Worm (Caenorhabditis elegans): ENCODE data around the gene math-45.
"Not testable (repeated sequence)": the region's sequence is repeated elsewhere in the genome, so short reads cannot be mapped to it uniquely, and the experiment has no call there.

DNA sequence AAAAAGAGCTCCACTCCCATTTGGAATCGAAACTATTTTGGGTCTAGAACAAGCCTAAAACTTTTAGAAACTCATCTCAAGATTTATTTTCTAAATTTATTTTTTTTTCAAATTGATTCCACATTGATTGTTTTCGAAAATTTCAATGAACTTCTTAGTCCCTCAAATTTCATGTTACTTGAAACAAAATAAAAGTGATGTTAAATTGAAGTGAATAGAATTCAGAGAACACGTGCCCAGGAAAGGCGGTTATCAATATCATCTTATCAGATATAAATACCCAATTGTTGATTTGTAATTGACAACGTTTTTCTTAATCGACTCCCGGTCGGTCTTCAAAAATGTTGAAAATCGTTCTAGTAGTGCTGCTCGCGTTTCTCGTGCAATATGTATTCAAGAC lies 23.4 kb upstream of the math-45 start, which contains the start of gene poml-4:
- TF ChIP-seq cog-1 (tag; optimal IDR thresholded peaks at IDR 0.05); klf-2 (GFP tag; conservative IDR thresholded peaks at IDR 0.05); ztf-23 (GFP tag; IDR thresholded peaks at IDR 0.05): not testable (repeated sequence)
